Worm (Caenorhabditis elegans) whole organism, L1 larva: ENCODE measurements around the gene irld-63.

Experiments
- aha-1 ChIP-seq: fragments of 150-350 bp; optimal IDR thresholded peaks from 2 replicates; lab custom pipeline; 2014; ENCODE audit warnings: missing biosample characterization, missing genetic modification characterization
- aly-2 ChIP-seq: fragments of 150-350 bp; optimal IDR thresholded peaks from 2 replicates; lab custom pipeline; 2014; ENCODE audit warnings: missing biosample characterization, missing genetic modification characterization
- ama-1 ChIP-seq: fragments of 150-350 bp; optimal IDR thresholded peaks from 2 replicates; lab custom pipeline; 2014
- ceh-63 ChIP-seq: fragments of 200-800 bp; sonication (Bioruptor generic); optimal IDR thresholded peaks from 2 replicates; lab custom pipeline; 2018; ENCODE audit warnings: mild to moderate bottlenecking, missing genetic modification characterization, missing compliant biosample characterization
- ceh-8 ChIP-seq: fragments of 200-800 bp; sonication (Bioruptor generic); optimal IDR thresholded peaks from 2 replicates; lab custom pipeline; 2018; ENCODE audit warnings: mild to moderate bottlenecking, missing genetic modification characterization, moderate library complexity, missing compliant biosample characterization
- ceh-82 ChIP-seq, 3 experiments: fragments of 150-350 bp in 1 of 3; sonication (generic microtip) in 2 of 3; optimal IDR thresholded peaks; 2 replicates each; lab custom pipeline; 2014 to 2017; ENCODE audit warnings: missing biosample characterization in 3 of 3, missing genetic modification characterization in 3 of 3
- ceh-90 ChIP-seq: sonication (generic microtip); optimal IDR thresholded peaks from 2 replicates; lab custom pipeline; 2016; ENCODE audit warnings: missing genetic modification characterization, missing compliant biosample characterization
- dpl-1 ChIP-seq, 3 experiments: fragments of 150-350 bp in 2 of 3; sonication (generic microtip) in 1 of 3; optimal IDR thresholded peaks; 2 replicates each; lab custom pipeline; 2014 to 2017; ENCODE audit warnings: missing biosample characterization in 3 of 3, missing genetic modification characterization in 3 of 3, missing genetic modification reagents in 3 of 3
- dsc-1 ChIP-seq: sonication (generic microtip); optimal IDR thresholded peaks from 2 replicates; lab custom pipeline; 2016; ENCODE audit warnings: mild to moderate bottlenecking, missing genetic modification characterization, missing compliant biosample characterization
- efl-1 ChIP-seq, 4 experiments: fragments of 150-350 bp; optimal IDR thresholded peaks in 3 of 4; peaks in 1 of 4; 1 replicate in 1 of 4; 2 replicates in 3 of 4; lab custom pipeline; 2014; ENCODE audit warnings: missing biosample characterization in 2 of 4, missing genetic modification characterization in 2 of 4, missing genetic modification reagents in 2 of 4
- egl-27 ChIP-seq, 2 experiments: fragments of 150-350 bp in 1 of 2; sonication (generic microtip); optimal IDR thresholded peaks; 3 replicates each; lab custom pipeline; 2017 to 2018; ENCODE audit warnings: missing biosample characterization in 2 of 2, missing genetic modification characterization in 2 of 2, missing genetic modification reagents in 2 of 2
- elt-2 ChIP-seq: sonication (generic microtip); optimal IDR thresholded peaks from 2 replicates; lab custom pipeline; 2016; ENCODE audit warnings: missing genetic modification characterization, mild to moderate bottlenecking, inconsistent platforms, missing compliant biosample characterization, missing genetic modification reagents
- fkh-10 ChIP-seq: sonication (generic microtip); optimal IDR thresholded peaks from 2 replicates; lab custom pipeline; 2017; ENCODE audit warnings: missing biosample characterization, missing genetic modification reagents, missing genetic modification characterization
- fkh-4 ChIP-seq: sonication (generic microtip); optimal IDR thresholded peaks from 2 replicates; lab custom pipeline; 2016; ENCODE audit warnings: missing compliant biosample characterization, missing genetic modification characterization, borderline replicate concordance
- grh-1 ChIP-seq: fragments of 200-800 bp; sonication (Bioruptor generic); IDR thresholded peaks from 2 replicates; pipeline ENCODE4 v1.3.6; 2022; ENCODE audit warnings: missing genetic modification reagents, missing genetic modification characterization, missing compliant biosample characterization
- lin-35 ChIP-seq, 2 experiments: fragments of 150-350 bp; optimal IDR thresholded peaks; 2 replicates each; lab custom pipeline; 2014; ENCODE audit warnings: missing biosample characterization in 2 of 2, missing genetic modification characterization in 2 of 2, missing genetic modification reagents in 2 of 2
- lin-39 ChIP-seq: fragments of 150-350 bp; optimal IDR thresholded peaks from 2 replicates; lab custom pipeline; 2014; ENCODE audit warnings: missing biosample characterization, missing genetic modification reagents, missing genetic modification characterization
- lsy-2 ChIP-seq, 2 experiments: fragments of 150-350 bp; optimal IDR thresholded peaks; 2 replicates each; lab custom pipeline; 2014; ENCODE audit warnings: missing biosample characterization in 2 of 2, missing genetic modification characterization in 2 of 2
- mab-9 ChIP-seq: fragments of 200-800 bp; sonication (Bioruptor generic); IDR thresholded peaks from 2 replicates; pipeline ENCODE4 v1.3.6; 2022; ENCODE audit warnings: missing genetic modification reagents, missing genetic modification characterization, missing compliant biosample characterization
- mdl-1 ChIP-seq, 2 experiments: fragments of 150-350 bp; optimal IDR thresholded peaks; 2 replicates each; lab custom pipeline; 2014 to 2017; ENCODE audit warnings: missing biosample characterization in 2 of 2, missing genetic modification characterization in 2 of 2, inconsistent platforms in 1 of 2
- mep-1 ChIP-seq: fragments of 150-350 bp; optimal IDR thresholded peaks from 2 replicates; lab custom pipeline; 2014; ENCODE audit warnings: missing biosample characterization, missing genetic modification characterization
- nhr-76 ChIP-seq: sonication (generic microtip); optimal IDR thresholded peaks from 2 replicates; lab custom pipeline; 2017; ENCODE audit warnings: missing biosample characterization, missing genetic modification characterization
- nhr-77 ChIP-seq: fragments of 150-350 bp; optimal IDR thresholded peaks from 2 replicates; lab custom pipeline; 2014; ENCODE audit warnings: missing biosample characterization, missing genetic modification characterization
- pax-3 ChIP-seq: fragments of 200-800 bp; sonication (Bioruptor generic); optimal IDR thresholded peaks from 2 replicates; lab custom pipeline; 2018; ENCODE audit warnings: mild to moderate bottlenecking, missing genetic modification characterization, moderate library complexity, missing compliant biosample characterization
- pqm-1 ChIP-seq: sonication (generic microtip); optimal IDR thresholded peaks from 3 replicates; lab custom pipeline; 2017; ENCODE audit warnings: missing biosample characterization, missing genetic modification characterization
- rnt-1 ChIP-seq: sonication (generic microtip); optimal IDR thresholded peaks from 2 replicates; lab custom pipeline; 2016; ENCODE audit warnings: mild to moderate bottlenecking, missing genetic modification characterization, moderate library complexity, missing compliant biosample characterization
- tbx-2 ChIP-seq: sonication (generic microtip); optimal IDR thresholded peaks from 2 replicates; lab custom pipeline; 2016; ENCODE audit warnings: missing genetic modification characterization, missing compliant biosample characterization
- vab-15 ChIP-seq: sonication (generic microtip); optimal IDR thresholded peaks from 2 replicates; lab custom pipeline; 2017; ENCODE audit warnings: missing genotype, mild to moderate bottlenecking, missing genetic modification characterization, missing compliant biosample characterization
- ztf-4 ChIP-seq: fragments of 150-350 bp; optimal IDR thresholded peaks from 2 replicates; lab custom pipeline; 2014; ENCODE audit warnings: missing biosample characterization, missing genetic modification characterization

Gene irld-63

DNA sequence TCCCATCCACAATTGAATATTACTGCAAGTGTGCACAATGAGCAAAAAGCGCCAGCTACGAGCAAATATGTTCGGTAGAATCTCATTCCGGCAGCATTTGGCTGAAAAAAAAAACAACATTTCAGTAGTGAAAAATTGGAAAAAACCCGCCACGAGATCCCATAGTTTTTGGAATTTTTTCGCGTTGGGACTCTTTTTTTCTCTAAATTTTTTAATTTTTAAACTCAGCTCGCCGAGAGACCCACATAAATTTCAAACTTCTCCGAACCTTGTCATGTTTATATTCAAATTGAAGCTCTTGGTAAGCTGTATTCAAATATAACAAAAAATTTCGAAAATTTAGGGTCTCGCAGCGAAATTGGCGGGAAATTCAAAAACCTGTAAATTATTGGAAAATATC is 36.2 kb upstream of the irld-63 start, which contains the start of gene sqv-2:
Gene sqv-2 (minus strand): TSS at position 101 of the 400 bp plus-strand sequence.
- TF ChIP-seq mep-1 (tag; lab: Kevin White, UChicago) (no peak), efl-1 (optimal IDR thresholded peaks at IDR 0.05; lab: Kevin White, UChicago) (no peak), efl-1 (GFP tag; optimal IDR thresholded peaks at IDR 0.05 in 1 of 2; lab: Kevin White, UChicago) (peak in 1 of 2 experiments; percentile 57)

DNA sequence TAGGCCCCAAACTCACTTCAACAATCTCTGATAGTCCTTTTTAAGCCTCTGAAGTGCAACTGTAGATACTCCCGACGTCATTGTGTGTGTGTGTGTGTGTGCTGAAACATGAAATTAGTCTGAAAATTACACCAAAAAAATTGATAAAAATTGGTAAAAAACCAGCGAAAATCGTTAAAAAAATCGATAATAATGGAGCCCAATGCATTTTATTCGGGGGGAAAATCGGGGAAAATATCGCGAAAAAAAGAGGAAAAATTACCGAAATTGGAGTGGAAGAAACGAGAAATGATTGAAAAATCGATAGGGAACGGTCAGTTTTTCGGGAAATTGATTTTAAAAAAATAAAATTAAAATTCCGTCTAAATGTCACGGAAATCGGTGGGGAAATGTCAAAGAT is 30.3 kb upstream of the irld-63 start, which contains the start of gene ubc-26:
Gene ubc-26 (minus strand): TSS at position 101 of the 400 bp plus-strand sequence.
- no peak for TF ChIP-seq lsy-2 (tag; optimal IDR thresholded peaks at IDR 0.05; lab: Kevin White, UChicago)
- TF ChIP-seq ceh-63 (GFP tag; lab: Kevin White, UChicago) = no peak
- TF ChIP-seq mep-1 (tag; lab: Kevin White, UChicago) = no peak
- TF ChIP-seq lin-35 (GFP tag; optimal IDR thresholded peaks at IDR 0.05; lab: Kevin White, UChicago) = no peak
- TF ChIP-seq grh-1 = no peak

DNA sequence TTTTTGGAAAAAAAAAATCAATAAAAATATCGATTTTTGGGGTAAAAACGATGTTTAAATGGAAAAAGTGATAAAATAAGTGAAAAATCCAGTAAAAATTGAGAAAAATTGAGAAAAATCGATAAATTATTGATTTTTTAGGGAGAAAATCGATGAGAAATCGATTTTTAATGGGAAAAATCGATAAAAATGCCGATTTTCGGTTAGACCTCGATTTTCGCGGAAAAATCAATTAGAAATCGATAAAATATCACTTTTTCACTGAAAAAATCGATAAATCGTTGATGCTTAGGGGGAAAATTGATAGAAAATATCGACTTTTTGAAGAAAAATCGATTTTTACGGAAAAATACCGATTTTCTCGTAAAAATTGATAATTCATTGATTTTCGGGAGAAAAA is 29.4 kb upstream of the irld-63 start:
- TF ChIP-seq pax-3 (no peak), aly-2 (no peak), mep-1 (tag; lab: Kevin White, UChicago) (no peak), elt-2 (tag; lab: Kevin White, UChicago) (no peak), ceh-82 (tag; optimal IDR thresholded peaks at IDR 0.05; lab: Kevin White, UChicago) (no peak), nhr-77 (no peak), pqm-1 (tag; lab: Kevin White, UChicago) (no peak), tbx-2 (tag; lab: Kevin White, UChicago) (no peak), fkh-4 (tag; lab: Kevin White, UChicago) (no peak), ama-1 (lab: Kevin White, UChicago) (no peak), mab-9 (no peak), lin-39 (no peak), mdl-1 (tag; optimal IDR thresholded peaks at IDR 0.05; lab: Kevin White, UChicago) (no peak), vab-15 (tag; lab: Kevin White, UChicago) (no peak)

DNA sequence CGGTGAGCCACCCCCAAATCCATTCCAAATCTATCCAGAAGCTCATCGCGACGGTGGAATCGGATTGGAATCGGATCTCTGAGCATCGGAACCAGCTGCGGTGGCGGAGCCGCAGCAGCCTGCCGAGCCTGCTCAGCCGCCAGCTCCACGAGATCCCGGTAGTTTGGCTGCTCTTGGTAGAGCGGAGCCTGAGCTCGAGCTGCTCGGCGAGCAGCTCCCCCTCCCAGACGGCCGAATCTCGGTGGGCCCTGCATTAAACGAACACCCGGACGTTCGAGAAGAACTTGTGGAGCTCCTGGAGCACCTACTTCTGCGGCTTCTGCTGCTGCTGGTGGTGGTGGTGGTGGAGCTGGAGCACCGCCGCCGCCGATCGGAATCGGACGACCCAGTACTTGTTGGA is 26.8 kb upstream of the irld-63 start:
- peak; percentile 81 for TF ChIP-seq ceh-8 (GFP tag; lab: Kevin White, UChicago)
- no peak for TF ChIP-seq vab-15 (tag; lab: Kevin White, UChicago)
- TF ChIP-seq dsc-1 = no peak

DNA sequence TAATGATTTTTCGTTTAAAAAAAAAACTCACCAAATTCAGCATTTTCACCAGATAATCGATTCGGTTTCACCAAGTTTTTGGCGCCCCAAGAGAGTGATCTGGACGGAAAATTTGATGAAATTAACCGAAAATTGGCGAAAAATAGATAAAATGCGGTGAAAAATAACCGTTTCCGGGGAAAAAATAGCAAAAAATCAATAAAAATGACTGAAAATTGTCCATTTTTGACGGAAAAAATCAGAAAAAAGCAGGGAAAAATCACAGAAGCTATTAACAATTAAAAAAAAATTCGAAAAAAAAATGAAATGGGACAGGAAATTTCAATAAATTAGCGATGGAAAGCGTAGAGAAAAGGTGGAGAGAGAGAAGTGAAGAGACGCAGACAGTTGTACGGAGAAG is 17.0 kb upstream of the irld-63 start, which contains the start of gene ubc-15:
Gene ubc-15 (minus strand): TSS at position 101 of the 400 bp plus-strand sequence.
- no peak for TF ChIP-seq fkh-10 (GFP tag; lab: Kevin White, UChicago)
- no peak for TF ChIP-seq ztf-4 (tag; lab: Kevin White, UChicago)
- no peak for TF ChIP-seq egl-27 (tag; optimal IDR thresholded peaks at IDR 0.05; lab: Kevin White, UChicago)
- TF ChIP-seq ceh-90 (tag; lab: Kevin White, UChicago) = no peak
- no peak for TF ChIP-seq lin-39

DNA sequence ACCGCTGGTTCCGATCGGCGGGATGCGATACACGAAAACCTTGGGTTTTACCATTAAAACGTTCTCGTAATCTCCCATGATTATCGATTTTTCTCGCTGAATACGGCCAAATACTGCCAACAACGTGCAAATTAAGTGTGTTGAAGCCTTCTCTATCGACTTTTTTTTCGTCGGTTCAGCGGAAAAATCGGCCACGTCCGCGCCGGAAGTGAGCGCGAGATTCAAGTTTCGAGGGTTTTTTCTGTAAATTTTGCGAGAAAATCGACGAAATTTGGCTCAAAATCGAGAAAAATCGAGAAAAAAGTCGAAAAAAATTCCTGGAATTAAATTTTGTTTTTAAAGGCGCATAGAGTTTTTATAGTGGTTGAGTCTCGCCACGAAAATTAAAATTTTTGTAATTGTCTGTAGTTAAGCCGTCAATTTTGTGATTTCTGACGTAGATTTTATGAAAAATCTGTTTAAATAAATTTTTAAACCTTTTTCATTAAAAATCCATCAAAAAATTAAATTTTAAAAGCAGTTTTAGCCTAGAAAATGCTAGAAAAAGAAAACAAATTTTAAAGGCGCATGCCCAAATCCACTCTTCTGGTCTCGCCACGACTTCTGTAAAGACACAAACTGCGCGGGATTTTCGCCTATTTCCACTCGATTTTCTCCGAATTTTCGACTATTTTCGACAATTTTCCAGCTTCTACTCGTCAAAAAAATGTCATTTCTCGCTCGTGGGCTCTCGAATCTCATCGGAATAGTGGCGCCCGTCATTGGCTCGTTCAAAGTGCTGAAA is 11.3 kb upstream of the irld-63 start, which contains the start of the genes ncap-1 and Y110A2AR.1:
Gene ncap-1 (minus strand): TSS at position 241 of the 784 bp plus-strand sequence.
Gene Y110A2AR.1 (plus strand): TSS at position 637 of the 784 bp plus-strand sequence.
- TF ChIP-seq lin-35 (GFP tag; optimal IDR thresholded peaks at IDR 0.05; lab: Kevin White, UChicago) = peak; percentile 68 to 88
- peak in 1 of 3 experiments; percentile 18 for TF ChIP-seq ceh-82 (tag; optimal IDR thresholded peaks at IDR 0.05; lab: Kevin White, UChicago)
- no peak for TF ChIP-seq ceh-90 (tag; lab: Kevin White, UChicago)
- peak; percentile 37 to 81 for TF ChIP-seq efl-1 (optimal IDR thresholded peaks at IDR 0.05; lab: Kevin White, UChicago)
- TF ChIP-seq efl-1 (GFP tag; optimal IDR thresholded peaks at IDR 0.05 in 1 of 2; lab: Kevin White, UChicago) = peak; percentile 82 to 98
- no peak for TF ChIP-seq rnt-1
- no peak for TF ChIP-seq ceh-8 (GFP tag; lab: Kevin White, UChicago)
- no peak for TF ChIP-seq nhr-76
- peak; percentile 49 to 83 (median 74) for TF ChIP-seq dpl-1 (GFP tag; optimal IDR thresholded peaks at IDR 0.05; lab: Kevin White, UChicago)
- peak; percentile 1 for TF ChIP-seq mep-1 (tag; lab: Kevin White, UChicago)
- peak in 1 of 2 experiments; percentile 13 for TF ChIP-seq lsy-2 (tag; optimal IDR thresholded peaks at IDR 0.05; lab: Kevin White, UChicago)
- no peak for TF ChIP-seq aha-1 (tag; lab: Kevin White, UChicago)
